Fruit fly (Drosophila melanogaster) whole organism, embryonic: ENCODE data around the gene chic.

Experiments
- Atf-2 ChIP-seq: fragments of 200-800 bp; sonication (Bioruptor generic); optimal IDR thresholded peaks from 2 replicates; lab custom pipeline; 2016; ENCODE audit warnings: missing biosample characterization, missing genetic modification characterization
- CG10209 ChIP-seq: fragments of 200-800 bp; sonication (Bioruptor generic); optimal IDR thresholded peaks from 3 replicates; lab custom pipeline; 2017; ENCODE audit warnings: missing biosample characterization, mild to moderate bottlenecking, missing genetic modification characterization, missing genetic modification reagents
- CG11093 ChIP-seq: fragments of 200-800 bp; sonication (Bioruptor generic); IDR thresholded peaks from 3 replicates; pipeline ENCODE4 v1.3.6; 2022; ENCODE audit warnings: missing biosample characterization, missing genetic modification characterization
- CG12219 ChIP-seq: fragments of 200-800 bp; sonication (Bioruptor generic); optimal IDR thresholded peaks from 3 replicates; lab custom pipeline; 2018; ENCODE audit warnings: missing biosample characterization, mild to moderate bottlenecking, missing genetic modification characterization
- CG12299 ChIP-seq: fragments of 200-800 bp; sonication (Bioruptor generic); optimal IDR thresholded peaks from 2 replicates; lab custom pipeline; 2018; ENCODE audit warnings: missing biosample characterization, mild to moderate bottlenecking, missing genetic modification characterization
- CG12659 ChIP-seq: fragments of 200-800 bp; sonication (Bioruptor generic); optimal IDR thresholded peaks from 3 replicates; lab custom pipeline; 2017; ENCODE audit warnings: mild to moderate bottlenecking, missing biosample characterization, missing genetic modification reagents, missing genetic modification characterization
- CG13894 ChIP-seq: fragments of 200-800 bp; sonication (Bioruptor generic); optimal IDR thresholded peaks from 3 replicates; lab custom pipeline; 2018; ENCODE audit warnings: missing biosample characterization, mild to moderate bottlenecking, missing genetic modification characterization, moderate library complexity
- CG15696 ChIP-seq: fragments of 200-800 bp; sonication (Bioruptor generic); optimal IDR thresholded peaks from 2 replicates; lab custom pipeline; 2019; ENCODE audit warnings: missing biosample characterization, mild to moderate bottlenecking, missing genetic modification characterization, moderate library complexity
- CG1647 ChIP-seq: fragments of 200-800 bp; sonication (Bioruptor generic); optimal IDR thresholded peaks from 3 replicates; lab custom pipeline; 2016; ENCODE audit warnings: missing biosample characterization, missing genetic modification characterization
- CG16813 ChIP-seq: fragments of 200-800 bp; sonication (Bioruptor generic); IDR thresholded peaks from 3 replicates; pipeline ENCODE4 v1.3.6; 2022; ENCODE audit warnings: missing biosample characterization, missing genetic modification characterization; ENCODE audit not compliant: partially characterized antibody
- CG17328 ChIP-seq: fragments of 200-800 bp; sonication (Bioruptor generic); IDR thresholded peaks from 2 replicates; pipeline ENCODE4 v1.3.6; 2022; ENCODE audit warnings: missing biosample characterization, missing genetic modification characterization
- CG17385 ChIP-seq: fragments of 200-800 bp; sonication (Bioruptor generic); optimal IDR thresholded peaks from 3 replicates; lab custom pipeline; 2018; ENCODE audit warnings: missing biosample characterization, mild to moderate bottlenecking, missing genetic modification characterization
- CG17612 ChIP-seq: fragments of 200-800 bp; sonication (Bioruptor generic); IDR thresholded peaks from 2 replicates; pipeline ENCODE4 v1.3.6; 2022; ENCODE audit warnings: missing biosample characterization, missing genetic modification characterization
- CG17912 ChIP-seq: fragments of 200-800 bp; sonication (Bioruptor generic); optimal IDR thresholded peaks from 2 replicates; lab custom pipeline; 2018; ENCODE audit warnings: missing biosample characterization, mild to moderate bottlenecking, missing genetic modification characterization
- CG1832 ChIP-seq: fragments of 200-800 bp; sonication (Bioruptor generic); optimal IDR thresholded peaks from 2 replicates; lab custom pipeline; 2017; ENCODE audit warnings: missing biosample characterization, mild to moderate bottlenecking, missing genetic modification characterization, inconsistent platforms
- CG30020 ChIP-seq: fragments of 200-800 bp; optimal IDR thresholded peaks from 2 replicates; lab custom pipeline; 2019; ENCODE audit warnings: missing biosample characterization, mild to moderate bottlenecking, missing genetic modification characterization, moderate library complexity
- CG32767 ChIP-seq: fragments of 200-800 bp; sonication (Bioruptor generic); IDR thresholded peaks from 2 replicates; pipeline ENCODE4 v1.3.6; 2022; ENCODE audit warnings: missing biosample characterization, missing genetic modification characterization
- CG34422 ChIP-seq: fragments of 200-800 bp; sonication (Bioruptor generic); IDR thresholded peaks from 3 replicates; pipeline ENCODE4 v1.3.6; 2022; ENCODE audit warnings: missing biosample characterization, missing genetic modification characterization
- CG43689 ChIP-seq: fragments of 200-800 bp; sonication (Bioruptor generic); IDR thresholded peaks from 2 replicates; pipeline ENCODE4 v1.3.6; 2022; ENCODE audit warnings: missing biosample characterization, missing genetic modification characterization
- CG6854 ChIP-seq: fragments of 200-800 bp; sonication (Bioruptor generic); optimal IDR thresholded peaks from 3 replicates; lab custom pipeline; 2017; ENCODE audit warnings: missing biosample characterization, mild to moderate bottlenecking, missing genetic modification characterization
- CG8478 ChIP-seq: fragments of >200 bp; optimal IDR thresholded peaks from 2 replicates; lab custom pipeline; 2018
- CG9727 ChIP-seq: fragments of 200-800 bp; sonication (Bioruptor generic); optimal IDR thresholded peaks from 3 replicates; lab custom pipeline; 2017; ENCODE audit warnings: missing biosample characterization, mild to moderate bottlenecking, missing genetic modification characterization
- CoRest ChIP-seq: fragments of 200-800 bp; sonication (Bioruptor generic); optimal IDR thresholded peaks from 3 replicates; lab custom pipeline; 2018; ENCODE audit warnings: missing biosample characterization, mild to moderate bottlenecking, missing genetic modification characterization, moderate library complexity
- ERR ChIP-seq: fragments of 200-800 bp; sonication (Bioruptor generic); optimal IDR thresholded peaks from 2 replicates; lab custom pipeline; 2016; ENCODE audit warnings: missing biosample characterization, missing genetic modification characterization
- HHEX ChIP-seq: fragments of 200-800 bp; sonication (Bioruptor generic); optimal IDR thresholded peaks from 3 replicates; lab custom pipeline; 2017; ENCODE audit warnings: missing biosample characterization, mild to moderate bottlenecking, missing genetic modification characterization, missing genetic modification reagents
- HLH4C ChIP-seq: fragments of 200-800 bp; sonication (Bioruptor generic); IDR thresholded peaks from 3 replicates; pipeline ENCODE4 v1.3.6; 2022; ENCODE audit warnings: missing biosample characterization, missing genetic modification characterization; ENCODE audit not compliant: partially characterized antibody
- Lhr ChIP-seq: fragments of 200-800 bp; sonication (Bioruptor generic); optimal IDR thresholded peaks from 3 replicates; lab custom pipeline; 2017; ENCODE audit warnings: mild to moderate bottlenecking, missing biosample characterization, missing genetic modification reagents, missing genetic modification characterization
- NC2α ChIP-seq: fragments of 200-800 bp; sonication (Bioruptor generic); optimal IDR thresholded peaks from 2 replicates; lab custom pipeline; 2016; ENCODE audit warnings: missing biosample characterization, missing genetic modification characterization
- Rx ChIP-seq: fragments of 200-800 bp; sonication (Bioruptor generic); IDR thresholded peaks from 2 replicates; pipeline ENCODE4 v1.3.6; 2022; ENCODE audit warnings: missing biosample characterization, missing genetic modification characterization
- Stat92E ChIP-seq, 3 experiments: fragments of >200 bp in 2 of 3; fragments of 200-800 bp in 1 of 3; sonication (Bioruptor generic) in 1 of 3; optimal IDR thresholded peaks; 2 replicates each; lab custom pipeline; 2017 to 2019; ENCODE audit warnings: missing biosample characterization in 3 of 3, missing genetic modification characterization in 3 of 3, mild to moderate bottlenecking in 1 of 3, moderate library complexity in 1 of 3
- ap ChIP-seq: fragments of 200-800 bp; sonication (Bioruptor generic); IDR thresholded peaks from 2 replicates; pipeline ENCODE4 v1.3.6; 2022; ENCODE audit warnings: missing biosample characterization, missing genetic modification characterization
- ara ChIP-seq: fragments of 200-800 bp; sonication (Bioruptor generic); IDR thresholded peaks from 2 replicates; pipeline ENCODE4 v1.3.6; 2022; ENCODE audit warnings: missing biosample characterization, missing genetic modification characterization
- cad ChIP-seq: fragments of >200 bp; optimal IDR thresholded peaks from 2 replicates; lab custom pipeline; 2017; ENCODE audit warnings: missing biosample characterization, missing genetic modification characterization
- cato ChIP-seq: fragments of 200-800 bp; sonication (Bioruptor generic); optimal IDR thresholded peaks from 2 replicates; lab custom pipeline; 2016; ENCODE audit warnings: missing biosample characterization, missing genetic modification characterization, borderline replicate concordance
- cg ChIP-seq: fragments of 200-800 bp; sonication (Bioruptor generic); optimal IDR thresholded peaks from 3 replicates; lab custom pipeline; 2019; ENCODE audit warnings: missing biosample characterization, mild to moderate bottlenecking, missing genetic modification characterization, moderate library complexity
- chm ChIP-seq: fragments of 200-800 bp; sonication (Bioruptor generic); IDR thresholded peaks from 2 replicates; pipeline ENCODE4 v1.3.6; 2022; ENCODE audit warnings: missing biosample characterization, missing genetic modification characterization
- chn ChIP-seq: fragments of 200-800 bp; sonication (Bioruptor generic); optimal IDR thresholded peaks from 2 replicates; lab custom pipeline; 2016; ENCODE audit warnings: missing biosample characterization, missing genetic modification characterization
- esg ChIP-seq: fragments of 200-800 bp; sonication (Bioruptor generic); conservative IDR thresholded peaks from 2 replicates; pipeline ENCODE4 v1.3.6; 2022; ENCODE audit warnings: missing biosample characterization, missing genetic modification characterization
- fu2 ChIP-seq: fragments of 200-800 bp; sonication (Bioruptor generic); optimal IDR thresholded peaks from 2 replicates; lab custom pipeline; 2016; ENCODE audit warnings: missing biosample characterization, missing genetic modification characterization
- hth ChIP-seq: fragments of >200 bp; optimal IDR thresholded peaks from 2 replicates; lab custom pipeline; 2017; ENCODE audit warnings: inconsistent platforms
- jigr1 ChIP-seq: fragments of 200-800 bp; sonication (Bioruptor generic); IDR thresholded peaks from 3 replicates; pipeline ENCODE4 v1.3.6; 2022; ENCODE audit warnings: missing biosample characterization, missing genetic modification characterization
- knrl ChIP-seq: fragments of 200-800 bp; sonication (Bioruptor generic); IDR thresholded peaks from 3 replicates; pipeline ENCODE4 v1.3.6; 2022; ENCODE audit warnings: missing biosample characterization, missing genetic modification characterization; ENCODE audit not compliant: partially characterized antibody
- mirr ChIP-seq: fragments of 200-800 bp; sonication (Bioruptor generic); optimal IDR thresholded peaks from 3 replicates; lab custom pipeline; 2018; ENCODE audit warnings: missing biosample characterization, mild to moderate bottlenecking, missing genetic modification characterization
- oc ChIP-seq: fragments of 200-800 bp; sonication (Bioruptor generic); optimal IDR thresholded peaks from 2 replicates; lab custom pipeline; 2018; ENCODE audit warnings: missing biosample characterization, mild to moderate bottlenecking, missing genetic modification characterization, moderate library complexity
- org-1 ChIP-seq: fragments of 200-800 bp; sonication (Bioruptor generic); optimal IDR thresholded peaks from 2 replicates; lab custom pipeline; 2017; ENCODE audit warnings: missing biosample characterization, missing genetic modification characterization
- pzg ChIP-seq: fragments of 200-800 bp; sonication (Bioruptor generic); optimal IDR thresholded peaks from 3 replicates; lab custom pipeline; 2018; ENCODE audit warnings: missing biosample characterization, mild to moderate bottlenecking, missing genetic modification characterization, moderate library complexity
- sr ChIP-seq: fragments of 200-800 bp; sonication (Bioruptor generic); IDR thresholded peaks from 3 replicates; pipeline ENCODE4 v1.3.6; 2022; ENCODE audit warnings: missing biosample characterization, missing genetic modification characterization
- stc ChIP-seq: fragments of 200-800 bp; sonication (Bioruptor generic); IDR thresholded peaks from 2 replicates; pipeline ENCODE4 v1.3.6; 2022; ENCODE audit warnings: missing biosample characterization, missing genetic modification characterization
- tna ChIP-seq: fragments of 200-800 bp; sonication (Bioruptor generic); IDR thresholded peaks from 2 replicates; pipeline ENCODE4 v1.3.6; 2022; ENCODE audit warnings: missing biosample characterization, missing genetic modification characterization; ENCODE audit not compliant: partially characterized antibody
- trh ChIP-seq: fragments of 200-800 bp; sonication (Bioruptor generic); optimal IDR thresholded peaks from 2 replicates; lab custom pipeline; 2016; ENCODE audit warnings: missing biosample characterization, missing genetic modification characterization
- unpg ChIP-seq: fragments of 200-800 bp; sonication (Bioruptor generic); optimal IDR thresholded peaks from 3 replicates; lab custom pipeline; 2018; ENCODE audit warnings: missing biosample characterization, mild to moderate bottlenecking, missing genetic modification characterization, moderate library complexity

The chic gene

DNA sequence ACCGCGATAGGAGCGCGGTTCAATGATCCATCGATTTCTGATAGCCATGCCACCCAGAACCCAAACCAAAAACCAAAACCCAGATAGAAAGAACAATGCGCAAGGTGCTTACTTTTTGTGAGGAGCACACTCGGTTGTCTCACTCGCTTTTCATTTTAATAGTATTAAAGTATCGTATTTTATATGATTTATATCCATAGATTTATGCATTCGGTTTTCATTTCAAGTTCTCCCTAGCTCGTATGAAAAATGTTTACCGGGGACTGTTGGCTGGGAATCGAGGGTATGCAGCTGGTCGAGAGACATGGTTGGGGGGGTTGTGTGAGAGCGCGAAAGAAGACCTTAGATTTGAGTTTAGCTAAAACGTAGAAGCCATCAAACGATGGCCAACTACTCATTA is 8.8 kb downstream of the chic start (continued):
- TF ChIP-seq sr (GFP tag; lab: Robert Waterston, UW) (no peak), CG1832 (GFP tag; lab: Kevin White, UChicago) (no peak), CG6854 (GFP tag; lab: Kevin White, UChicago) (no peak), CG17912 (GFP tag; lab: Kevin White, UChicago) (no peak), CG32767 (peak; percentile 40; the same call in 1 of the 2 replicates), ap (GFP tag; lab: Robert Waterston, UW) (no peak), CG13894 (no peak), CG34422 (GFP tag; lab: Robert Waterston, UW) (no peak), CG8478 (lab: Kevin White, UChicago) (no peak), CG12299 (tag; lab: Kevin White, UChicago) (no peak), ara (GFP tag; lab: Robert Waterston, UW) (no peak; the same call in 1 of the 2 replicates), unpg (GFP tag; lab: Kevin White, UChicago) (peak; percentile 50), knrl (GFP tag; lab: Robert Waterston, UW) (no peak), cad (no peak), tna (GFP tag; lab: Robert Waterston, UW) (no peak), mirr (GFP tag; lab: Kevin White, UChicago) (no peak), Lhr (no peak), CG1647 (peak; percentile 33), ERR (no peak), esg (no peak; the same call in 1 of the 2 replicates), Stat92E (GFP tag; optimal IDR thresholded peaks at IDR 0.05; lab: Kevin White, UChicago) (no peak), CG11093 (0 out of 3 replicates have a peak, but pooled peaks have one; percentile 31), HHEX (GFP tag; lab: Kevin White, UChicago) (no peak), CG12659 (no peak), CG30020 (tag; lab: Kevin White, UChicago) (no peak), CG17612 (GFP tag; lab: Robert Waterston, UW) (no peak), HLH4C (no peak), cg (GFP tag; lab: Kevin White, UChicago) (no peak), CG12219 (GFP tag; lab: Kevin White, UChicago) (no peak), CG16813 (GFP tag; lab: Robert Waterston, UW) (no peak), fu2 (GFP tag; lab: Kevin White, UChicago) (no peak), CG17328 (GFP tag; lab: Robert Waterston, UW) (peak; percentile 41; the same call in 1 of the 2 replicates), CG43689 (no peak), org-1 (no peak), CG17385 (no peak), CG15696 (no peak), trh (no peak), pzg (GFP tag; lab: Kevin White, UChicago) (no peak), cato (GFP tag; lab: Kevin White, UChicago) (no peak), chm (GFP tag; lab: Robert Waterston, UW) (peak; percentile 73), chn (GFP tag; lab: Kevin White, UChicago) (peak; percentile 5), oc (tag; lab: Kevin White, UChicago) (peak; percentile 13), jigr1 (GFP tag; lab: Robert Waterston, UW) (no peak), NC2α (no peak), hth (no peak), CoRest (tag; lab: Kevin White, UChicago) (no peak), Atf-2 (GFP tag; lab: Kevin White, UChicago) (no peak), CG10209 (peak; percentile 51), Rx (GFP tag; lab: Robert Waterston, UW) (no peak), stc (GFP tag; lab: Robert Waterston, UW) (no peak), CG9727 (GFP tag; lab: Kevin White, UChicago) (peak; percentile 43)
